Fruit fly (Drosophila melanogaster): ENCODE data around the gene Muc11A.
"Not testable (repeated sequence)": the region's sequence is repeated elsewhere in the genome, so short reads cannot be mapped to it uniquely, and the experiment has no call there.

dm6 chrX:12086925-12087324 lies 27.3 kb downstream of the Muc11A start, which contains the start of gene CG15734:
- not testable (repeated sequence) for TF ChIP-seq bab1 (GFP tag; optimal IDR thresholded peaks at IDR 0.05); tj (GFP tag; optimal IDR thresholded peaks at IDR 0.05); CG14711 (tag; optimal IDR thresholded peaks at IDR 0.05); CG33017 (tag; optimal IDR thresholded peaks at IDR 0.05); kay (GFP tag; ENCODE audit: borderline replicate concordance); Clk (GFP tag; optimal IDR thresholded peaks at IDR 0.05); Hr96 (GFP tag; optimal IDR thresholded peaks at IDR 0.05); pad (GFP tag; optimal IDR thresholded peaks at IDR 0.05); CG5204 (GFP tag; optimal IDR thresholded peaks at IDR 0.05)

Measured in whole organism, adult.